Worm (Caenorhabditis elegans) whole organism, L1 larva: ENCODE results near the gene cah-1.

Experiments used
- C04F5.9 ChIP-seq: sonication (generic microtip); optimal IDR thresholded peaks from 2 replicates; lab custom pipeline; 2016; ENCODE audit warnings: missing genetic modification characterization, missing compliant biosample characterization
- C16A3.4 ChIP-seq: fragments of 150-350 bp; optimal IDR thresholded peaks from 2 replicates; lab custom pipeline; 2014; ENCODE audit warnings: missing biosample characterization, missing genetic modification characterization
- C34B4.2 ChIP-seq: sonication (generic microtip); optimal IDR thresholded peaks from 2 replicates; lab custom pipeline; 2017; ENCODE audit warnings: mild to moderate bottlenecking, missing genetic modification characterization, missing compliant biosample characterization
- F16B12.6 ChIP-seq: fragments of 150-350 bp; optimal IDR thresholded peaks from 2 replicates; lab custom pipeline; 2014; ENCODE audit warnings: missing biosample characterization, missing genetic modification characterization
- Y116A8C.19 ChIP-seq: sonication (generic microtip); optimal IDR thresholded peaks from 2 replicates; lab custom pipeline; 2016; ENCODE audit warnings: missing compliant biosample characterization, missing genetic modification characterization, borderline replicate concordance
- alr-1 ChIP-seq: fragments of 200-800 bp; sonication (Bioruptor generic); optimal IDR thresholded peaks from 2 replicates; lab custom pipeline; 2018; ENCODE audit warnings: borderline replicate concordance, mild to moderate bottlenecking, missing genetic modification characterization, missing compliant biosample characterization
- aly-2 ChIP-seq: fragments of 150-350 bp; optimal IDR thresholded peaks from 2 replicates; lab custom pipeline; 2014; ENCODE audit warnings: missing biosample characterization, missing genetic modification characterization
- blmp-1 ChIP-seq: fragments of 150-350 bp; optimal IDR thresholded peaks from 2 replicates; lab custom pipeline; 2014; ENCODE audit warnings: missing biosample characterization, missing genetic modification characterization
- ceh-8 ChIP-seq: fragments of 200-800 bp; sonication (Bioruptor generic); optimal IDR thresholded peaks from 2 replicates; lab custom pipeline; 2018; ENCODE audit warnings: mild to moderate bottlenecking, missing genetic modification characterization, moderate library complexity, missing compliant biosample characterization
- ceh-90 ChIP-seq: sonication (generic microtip); optimal IDR thresholded peaks from 2 replicates; lab custom pipeline; 2016; ENCODE audit warnings: missing genetic modification characterization, missing compliant biosample characterization
- ces-1 ChIP-seq: fragments of 150-350 bp; optimal IDR thresholded peaks from 2 replicates; lab custom pipeline; 2014; ENCODE audit warnings: missing biosample characterization, missing genetic modification reagents, missing genetic modification characterization
- dpl-1 ChIP-seq, 3 experiments: fragments of 150-350 bp in 2 of 3; sonication (generic microtip) in 1 of 3; optimal IDR thresholded peaks; 2 replicates each; lab custom pipeline; 2014 to 2017; ENCODE audit warnings: missing biosample characterization in 3 of 3, missing genetic modification characterization in 3 of 3, missing genetic modification reagents in 3 of 3
- efl-1 ChIP-seq, 4 experiments: fragments of 150-350 bp; optimal IDR thresholded peaks in 3 of 4; peaks in 1 of 4; 1 replicate in 1 of 4; 2 replicates in 3 of 4; lab custom pipeline; 2014; ENCODE audit warnings: missing biosample characterization in 2 of 4, missing genetic modification characterization in 2 of 4, missing genetic modification reagents in 2 of 4
- efl-3 ChIP-seq: fragments of 200-800 bp; sonication (Bioruptor generic); optimal IDR thresholded peaks from 2 replicates; lab custom pipeline; 2018; ENCODE audit warnings: mild to moderate bottlenecking, missing genetic modification characterization, missing compliant biosample characterization
- ets-5 ChIP-seq: fragments of 200-800 bp; sonication (Bioruptor generic); IDR thresholded peaks from 2 replicates; pipeline ENCODE4 v1.3.6; 2022; ENCODE audit warnings: missing genetic modification characterization, missing compliant biosample characterization
- fkh-4 ChIP-seq: sonication (generic microtip); optimal IDR thresholded peaks from 2 replicates; lab custom pipeline; 2016; ENCODE audit warnings: missing compliant biosample characterization, missing genetic modification characterization, borderline replicate concordance
- fkh-8 ChIP-seq: sonication (generic microtip); optimal IDR thresholded peaks from 2 replicates; lab custom pipeline; 2016; ENCODE audit warnings: mild to moderate bottlenecking, missing genetic modification characterization, missing compliant biosample characterization
- grh-1 ChIP-seq: fragments of 200-800 bp; sonication (Bioruptor generic); IDR thresholded peaks from 2 replicates; pipeline ENCODE4 v1.3.6; 2022; ENCODE audit warnings: missing genetic modification reagents, missing genetic modification characterization, missing compliant biosample characterization
- hlh-4 ChIP-seq: sonication (generic microtip); optimal IDR thresholded peaks from 2 replicates; lab custom pipeline; 2016; ENCODE audit warnings: mild to moderate bottlenecking, missing genetic modification characterization, missing compliant biosample characterization
- hpl-2 ChIP-seq: fragments of 150-350 bp; optimal IDR thresholded peaks from 2 replicates; lab custom pipeline; 2014; ENCODE audit warnings: missing biosample characterization, missing genetic modification reagents, missing genetic modification characterization
- irx-1 ChIP-seq: sonication (generic microtip); optimal IDR thresholded peaks from 2 replicates; lab custom pipeline; 2016; ENCODE audit warnings: missing genetic modification characterization, missing compliant biosample characterization
- jun-1 ChIP-seq: fragments of 150-350 bp; optimal IDR thresholded peaks from 2 replicates; lab custom pipeline; 2014; ENCODE audit warnings: missing biosample characterization, missing genetic modification reagents, missing genetic modification characterization
- lin-13 ChIP-seq: fragments of 150-350 bp; optimal IDR thresholded peaks from 2 replicates; lab custom pipeline; 2014; ENCODE audit warnings: missing biosample characterization, missing genetic modification reagents, missing genetic modification characterization
- lin-14 ChIP-seq: fragments of 200-800 bp; sonication (Bioruptor generic); optimal IDR thresholded peaks from 2 replicates; lab custom pipeline; 2018; ENCODE audit warnings: mild to moderate bottlenecking, missing genetic modification characterization, moderate library complexity, missing compliant biosample characterization
- lir-3 ChIP-seq: sonication (generic microtip); optimal IDR thresholded peaks from 2 replicates; lab custom pipeline; 2016; ENCODE audit warnings: mild to moderate bottlenecking, missing genetic modification characterization, moderate library complexity, missing compliant biosample characterization; ENCODE audit not compliant: poor library complexity
- mef-2 ChIP-seq: fragments of 150-350 bp; optimal IDR thresholded peaks from 2 replicates; lab custom pipeline; 2014; ENCODE audit warnings: missing biosample characterization, missing genetic modification characterization
- mep-1 ChIP-seq: fragments of 150-350 bp; optimal IDR thresholded peaks from 2 replicates; lab custom pipeline; 2014; ENCODE audit warnings: missing biosample characterization, missing genetic modification characterization
- nhr-19 ChIP-seq: fragments of 200-800 bp; sonication (Bioruptor generic); conservative IDR thresholded peaks from 2 replicates; pipeline ENCODE4 v1.3.6; 2022; ENCODE audit warnings: missing genetic modification characterization, missing compliant biosample characterization
- nhr-237 ChIP-seq: fragments of 150-350 bp; optimal IDR thresholded peaks from 2 replicates; lab custom pipeline; 2014; ENCODE audit warnings: missing biosample characterization, missing genetic modification characterization
- nhr-47 ChIP-seq: sonication (generic microtip); optimal IDR thresholded peaks from 2 replicates; lab custom pipeline; 2016; ENCODE audit warnings: mild to moderate bottlenecking, missing genetic modification characterization, moderate library complexity, missing compliant biosample characterization
- nhr-77 ChIP-seq: fragments of 150-350 bp; optimal IDR thresholded peaks from 2 replicates; lab custom pipeline; 2014; ENCODE audit warnings: missing biosample characterization, missing genetic modification characterization
- nhr-84 ChIP-seq: sonication (generic microtip); optimal IDR thresholded peaks from 2 replicates; lab custom pipeline; 2017; ENCODE audit warnings: missing biosample characterization, missing genetic modification characterization
- nhr-85 ChIP-seq: sonication (generic microtip); peaks from one replicate; lab custom pipeline; 2016; ENCODE audit warnings: missing genetic modification characterization, inconsistent platforms, missing compliant biosample characterization
- skn-1 ChIP-seq: fragments of 150-350 bp; optimal IDR thresholded peaks from 2 replicates; lab custom pipeline; 2014; ENCODE audit warnings: missing biosample characterization, missing genetic modification characterization
- snpc-4 ChIP-seq: fragments of 150-350 bp; optimal IDR thresholded peaks from 2 replicates; lab custom pipeline; 2014; ENCODE audit warnings: missing biosample characterization, missing genetic modification characterization
- sptf-1 ChIP-seq: fragments of 150-350 bp; optimal IDR thresholded peaks from 2 replicates; lab custom pipeline; 2014; ENCODE audit warnings: missing biosample characterization, missing genetic modification characterization
- sup-37 ChIP-seq: fragments of 200-800 bp; sonication (Bioruptor generic); optimal IDR thresholded peaks from 2 replicates; lab custom pipeline; 2018; ENCODE audit warnings: mild to moderate bottlenecking, missing genetic modification characterization, missing compliant biosample characterization
- tbx-2 ChIP-seq: sonication (generic microtip); optimal IDR thresholded peaks from 2 replicates; lab custom pipeline; 2016; ENCODE audit warnings: missing genetic modification characterization, missing compliant biosample characterization
- tlp-1 ChIP-seq: fragments of 150-350 bp; optimal IDR thresholded peaks from 2 replicates; lab custom pipeline; 2014; ENCODE audit warnings: missing biosample characterization, missing genetic modification characterization
- unc-62 ChIP-seq: fragments of 150-350 bp; optimal IDR thresholded peaks from 2 replicates; lab custom pipeline; 2014; ENCODE audit warnings: missing biosample characterization, missing genetic modification reagents, missing genetic modification characterization
- unc-98 ChIP-seq: fragments of 200-800 bp; sonication (Bioruptor generic); IDR thresholded peaks from 2 replicates; pipeline ENCODE4 v1.3.6; 2022; ENCODE audit warnings: missing genetic modification characterization, missing compliant biosample characterization
- vab-15 ChIP-seq: sonication (generic microtip); optimal IDR thresholded peaks from 2 replicates; lab custom pipeline; 2017; ENCODE audit warnings: missing genotype, mild to moderate bottlenecking, missing genetic modification characterization, missing compliant biosample characterization
- xbp-1 ChIP-seq: sonication (generic microtip); optimal IDR thresholded peaks from 2 replicates; lab custom pipeline; 2016; ENCODE audit warnings: missing genetic modification characterization, missing compliant biosample characterization
- zag-1 ChIP-seq: fragments of 150-350 bp; optimal IDR thresholded peaks from 2 replicates; lab custom pipeline; 2014; ENCODE audit warnings: missing biosample characterization, missing genetic modification characterization
- zip-4 ChIP-seq: fragments of 200-800 bp; sonication (Bioruptor generic); optimal IDR thresholded peaks from 2 replicates; lab custom pipeline; 2018; ENCODE audit warnings: mild to moderate bottlenecking, missing genetic modification characterization, moderate library complexity, missing compliant biosample characterization

cah-1 gene

DNA sequence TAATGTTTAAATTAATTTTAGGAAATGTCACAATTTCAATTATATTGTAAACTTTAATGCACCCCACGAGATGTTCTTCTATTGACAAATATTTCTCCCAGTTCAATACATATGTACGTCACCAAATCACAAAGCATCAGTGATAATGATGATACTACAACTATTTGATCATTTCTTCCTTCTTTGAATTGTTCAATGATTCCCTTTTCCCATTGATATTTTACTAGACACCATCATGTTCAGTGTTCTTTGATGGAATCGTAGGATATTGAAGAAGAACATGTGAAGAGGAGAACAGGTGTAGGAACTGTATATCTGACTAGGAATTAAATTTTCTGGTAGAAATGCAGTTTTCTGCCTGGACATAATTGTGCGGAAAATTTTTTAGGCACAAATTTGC is 4.1 kb upstream of the cah-1 start (continued):
- no peak for TF ChIP-seq aly-2
- no peak for TF ChIP-seq tlp-1
- TF ChIP-seq vab-15 = no peak
- no peak for TF ChIP-seq efl-1 (optimal IDR thresholded peaks at IDR 0.05; lab: Kevin White, UChicago)
- TF ChIP-seq efl-1 (GFP tag; optimal IDR thresholded peaks at IDR 0.05 in 1 of 2; lab: Kevin White, UChicago) = peak in 1 of 2 experiments; percentile 44

DNA sequence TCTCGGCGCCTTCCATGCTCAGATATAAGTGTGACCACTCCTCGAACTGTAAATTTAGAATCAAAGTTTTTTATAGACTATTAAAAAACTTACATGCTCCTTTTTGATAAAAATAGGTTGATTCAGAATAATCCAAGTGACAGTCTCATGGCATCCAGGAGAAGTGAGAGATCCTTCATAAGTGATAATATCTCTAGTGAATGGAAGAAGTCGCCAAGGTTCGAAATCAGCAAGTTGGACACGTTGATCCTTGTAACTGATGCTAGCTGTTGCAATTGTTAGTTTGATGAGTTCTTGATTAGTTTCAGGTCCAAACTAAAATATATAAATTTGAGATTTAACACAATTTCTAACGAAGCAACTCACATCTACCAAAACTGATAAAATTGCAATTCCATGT is 2.1 kb downstream of the cah-1 start:
- TF ChIP-seq nhr-85 (tag; lab: Kevin White, UChicago) = peak; percentile 44
- no peak for TF ChIP-seq efl-1 (optimal IDR thresholded peaks at IDR 0.05; lab: Kevin White, UChicago)
- peak in 1 of 2 experiments; percentile 42 for TF ChIP-seq efl-1 (GFP tag; optimal IDR thresholded peaks at IDR 0.05 in 1 of 2; lab: Kevin White, UChicago)
- no peak for TF ChIP-seq mep-1 (tag; lab: Kevin White, UChicago)

DNA sequence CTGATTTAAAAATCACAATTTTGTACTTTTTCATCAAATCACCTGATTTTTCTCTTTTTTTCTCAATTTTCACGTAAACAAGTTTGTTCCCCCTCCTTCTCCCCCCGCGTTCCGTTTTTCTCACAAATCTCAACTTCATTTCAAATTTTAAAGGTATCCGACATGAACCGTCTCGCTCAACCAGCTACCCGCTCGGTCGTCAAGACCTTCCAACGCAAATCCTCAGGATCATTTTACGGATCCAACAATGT is 3.9 kb downstream of the cah-1 start, which contains the start of gene cox-6A:
TSS of gene cox-6A (plus strand) at position 152 of the 251 bp plus-strand sequence.
- TF ChIP-seq dpl-1 (GFP tag; optimal IDR thresholded peaks at IDR 0.05; lab: Kevin White, UChicago) (no peak), alr-1 (tag; lab: Kevin White, UChicago) (no peak), efl-3 (GFP tag; lab: Kevin White, UChicago) (no peak), mef-2 (no peak), unc-98 (GFP tag; lab: Robert Waterston, UW) (no peak), nhr-84 (tag; lab: Kevin White, UChicago) (no peak), C16A3.4 (no peak), ces-1 (GFP tag; lab: Kevin White, UChicago) (no peak), snpc-4 (tag; lab: Kevin White, UChicago) (no peak), ets-5 (no peak), hpl-2 (GFP tag; lab: Kevin White, UChicago) (no peak), Y116A8C.19 (tag; lab: Kevin White, UChicago) (no peak), ceh-90 (tag; lab: Kevin White, UChicago) (no peak)

DNA sequence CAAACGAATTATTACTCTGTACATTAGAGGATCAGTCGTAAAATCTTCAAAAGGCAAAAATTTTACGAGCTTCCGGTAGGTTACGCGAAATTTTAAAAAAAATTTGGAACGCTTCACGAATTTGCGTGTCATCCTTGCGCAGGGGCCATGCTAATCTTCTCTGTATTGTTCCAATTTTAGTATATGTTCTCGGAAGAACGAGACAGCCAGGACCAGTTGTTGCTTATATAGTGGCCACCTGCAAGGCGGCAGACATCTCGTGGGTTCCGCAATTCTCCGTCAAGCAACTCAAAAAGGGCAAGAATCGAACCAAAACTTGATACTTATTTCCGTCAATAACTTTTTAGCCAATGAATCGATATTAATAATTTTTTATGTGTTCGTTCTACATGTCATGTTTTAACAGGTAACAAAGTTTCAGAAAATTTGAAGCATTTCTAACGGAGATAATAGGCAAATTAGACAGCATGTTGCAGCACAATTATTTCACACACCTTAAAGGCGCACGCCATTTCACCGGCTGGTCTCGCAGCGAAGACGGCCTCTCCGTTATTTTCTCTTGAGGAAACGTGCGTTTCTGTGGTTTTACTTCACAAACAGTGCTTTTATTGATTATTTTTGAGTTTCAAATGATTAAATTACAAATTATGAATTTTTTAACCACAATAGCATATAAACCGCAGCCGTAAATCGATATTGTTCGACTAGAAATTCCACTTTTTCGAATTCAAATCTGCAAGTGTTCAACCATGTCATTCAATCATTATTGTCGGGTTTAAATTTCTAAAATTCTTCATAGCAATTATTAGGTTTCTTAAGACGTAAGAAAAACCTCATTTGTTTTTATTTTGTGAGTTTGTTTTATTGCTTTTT is 4.5 kb downstream of the cah-1 start:
- peak; percentile 87 for TF ChIP-seq lin-14 (GFP tag; lab: Kevin White, UChicago)
- TF ChIP-seq nhr-47 (tag; lab: Kevin White, UChicago) = peak; percentile 95
- TF ChIP-seq alr-1 (tag; lab: Kevin White, UChicago) = no peak
- TF ChIP-seq C04F5.9 (tag; lab: Kevin White, UChicago) = peak; percentile 58
- TF ChIP-seq tbx-2 (tag; lab: Kevin White, UChicago) = peak; percentile 89
- no peak for TF ChIP-seq unc-62
- TF ChIP-seq efl-1 (optimal IDR thresholded peaks at IDR 0.05; lab: Kevin White, UChicago) = peak; percentile 65 to 79
- TF ChIP-seq efl-1 (GFP tag; optimal IDR thresholded peaks at IDR 0.05 in 1 of 2; lab: Kevin White, UChicago) = peak; percentile 43 to 97
- TF ChIP-seq irx-1 (tag; lab: Kevin White, UChicago) = peak; percentile 83
- TF ChIP-seq tlp-1 = no peak
- no peak for TF ChIP-seq nhr-237
- peak; percentile 64 for TF ChIP-seq efl-3 (GFP tag; lab: Kevin White, UChicago)
- peak; percentile 99 for TF ChIP-seq snpc-4 (tag; lab: Kevin White, UChicago)
- peak; percentile 15 for TF ChIP-seq C34B4.2
- peak; percentile 79 for TF ChIP-seq fkh-8
- peak; percentile 44 for TF ChIP-seq skn-1 (tag; lab: Kevin White, UChicago)
- no peak for TF ChIP-seq ets-5
- TF ChIP-seq lir-3 = peak; percentile 72
- TF ChIP-seq hlh-4 = peak; percentile 10
- TF ChIP-seq zip-4 = peak; percentile 80
- peak; percentile 43 for TF ChIP-seq fkh-4 (tag; lab: Kevin White, UChicago)
- TF ChIP-seq zag-1 = no peak
- peak; percentile 63 for TF ChIP-seq jun-1
- peak; percentile 21 for TF ChIP-seq F16B12.6 (tag; lab: Kevin White, UChicago)
- peak; percentile 63 for TF ChIP-seq sup-37 (GFP tag; lab: Kevin White, UChicago)
- TF ChIP-seq sptf-1 (tag; lab: Kevin White, UChicago) = no peak
- peak; percentile 87 for TF ChIP-seq xbp-1 (tag; lab: Kevin White, UChicago)
- TF ChIP-seq blmp-1 (tag; lab: Kevin White, UChicago) = no peak
- TF ChIP-seq ceh-8 (GFP tag; lab: Kevin White, UChicago) = peak; percentile 82
- peak; percentile 57 for TF ChIP-seq lin-13 (GFP tag; lab: Kevin White, UChicago)
- peak; percentile 82 for TF ChIP-seq grh-1
- peak; percentile 93 for TF ChIP-seq nhr-19 (GFP tag; lab: Robert Waterston, UW)
- peak; percentile 53 for TF ChIP-seq nhr-77 (tag; lab: Kevin White, UChicago)
